Worm (Caenorhabditis elegans): ENCODE measurements around the gene Y66D12A.16.

DNA sequence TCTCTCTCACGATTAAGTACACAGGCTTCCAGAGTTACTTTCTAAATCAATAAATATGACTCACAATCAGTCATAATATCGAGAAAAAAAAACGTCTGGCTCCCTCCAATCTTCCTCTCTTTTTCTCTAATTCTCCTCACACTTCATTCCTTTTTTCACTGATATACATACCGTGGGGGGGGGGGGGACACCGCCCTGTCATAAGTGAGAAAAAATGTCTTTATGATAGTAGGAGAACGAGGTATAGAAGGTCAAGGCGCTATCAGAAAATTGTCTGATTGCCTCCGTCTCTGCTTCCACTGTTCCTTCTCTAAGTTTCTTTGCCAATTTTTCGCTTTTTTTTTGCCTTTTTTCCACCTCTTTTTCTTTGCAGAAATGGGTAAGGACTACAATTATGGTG lies 26.9 kb upstream of the Y66D12A.16 start, which contains the start of gene Y66D12A.24:
- TF ChIP-seq ets-7 (tag; optimal IDR thresholded peaks at IDR 0.05) (no peak), B0310.2 (tag; optimal IDR thresholded peaks at IDR 0.05) (no peak), sea-1 (GFP tag; conservative IDR thresholded peaks at IDR 0.05) (no peak), ama-1 (optimal IDR thresholded peaks at IDR 0.05) (no peak), F13C5.2 (tag; optimal IDR thresholded peaks at IDR 0.05) (no peak), ceh-13 (GFP tag; optimal IDR thresholded peaks at IDR 0.05) (no peak), scrt-1 (GFP tag; IDR thresholded peaks at IDR 0.05) (no peak), flt-1 (GFP tag; IDR thresholded peaks at IDR 0.05) (no peak), tbx-37 (GFP tag; conservative IDR thresholded peaks at IDR 0.05) (no peak), ceh-36 (tag; optimal IDR thresholded peaks at IDR 0.05) (no peak), hmg-4 (GFP tag; optimal IDR thresholded peaks at IDR 0.05) (no peak), tbx-11 (GFP tag; IDR thresholded peaks at IDR 0.05) (no peak)
